Fruit fly (Drosophila melanogaster): ENCODE data around the gene CG34273.

Gene CG34273

dm6 chr3R:14470630-14471029 is 46.2 kb upstream of the CG34273 start (continued):
- TF ChIP-seq CG6272 (GFP tag; IDR thresholded peaks at IDR 0.05) (no peak), grn (GFP tag; optimal IDR thresholded peaks at IDR 0.05) (no peak), h (optimal IDR thresholded peaks at IDR 0.05) (no peak), ci (GFP tag; IDR thresholded peaks at IDR 0.05) (peak; percentile 50; the same call in 2 of the 3 replicates), usp (GFP tag; optimal IDR thresholded peaks at IDR 0.05) (no peak), dysf (GFP tag; IDR thresholded peaks at IDR 0.05) (no peak), CG4854 (GFP tag; optimal IDR thresholded peaks at IDR 0.05) (no peak), B-H1 (GFP tag; IDR thresholded peaks at IDR 0.05) (no peak), ind (GFP tag; optimal IDR thresholded peaks at IDR 0.05) (no peak), cas (GFP tag; IDR thresholded peaks at IDR 0.05) (no peak), onecut (GFP tag; IDR thresholded peaks at IDR 0.05) (no peak), CG13894 (tag; optimal IDR thresholded peaks at IDR 0.05) (no peak), esg (GFP tag; conservative IDR thresholded peaks at IDR 0.05) (0 out of 2 replicates have a peak, but pooled peaks have one; percentile 31), CG12659 (GFP tag; optimal IDR thresholded peaks at IDR 0.05) (no peak), CG10462 (GFP tag; optimal IDR thresholded peaks at IDR 0.05) (no peak), Oaz (GFP tag; IDR thresholded peaks at IDR 0.05) (no peak), psq (GFP tag; optimal IDR thresholded peaks at IDR 0.05) (no peak), CG4617 (GFP tag; optimal IDR thresholded peaks at IDR 0.05; ENCODE audit: borderline replicate concordance) (no peak), CG16779 (GFP tag; IDR thresholded peaks at IDR 0.05) (no peak), pros (GFP tag; optimal IDR thresholded peaks at IDR 0.05) (no peak), Neu2 (GFP tag; optimal IDR thresholded peaks at IDR 0.05; ENCODE audit: borderline replicate concordance) (no peak), bcd (GFP tag; optimal IDR thresholded peaks at IDR 0.05) (no peak), gt (GFP tag; IDR thresholded peaks at IDR 0.05) (no peak), Fer3 (tag; optimal IDR thresholded peaks at IDR 0.05) (no peak), Fer2 (tag; optimal IDR thresholded peaks at IDR 0.05) (no peak), CG14050 (GFP tag; IDR thresholded peaks at IDR 0.05) (0 out of 3 replicates have a peak, but pooled peaks have one; percentile 29), CG11398 (GFP tag; optimal IDR thresholded peaks at IDR 0.05) (no peak), HLH54F (GFP tag; optimal IDR thresholded peaks at IDR 0.05) (no peak), CG3726 (GFP tag; IDR thresholded peaks at IDR 0.05) (no peak), btn (GFP tag; optimal IDR thresholded peaks at IDR 0.05) (no peak), fd102C (GFP tag; optimal IDR thresholded peaks at IDR 0.05) (no peak), corto (GFP tag; optimal IDR thresholded peaks at IDR 0.05) (no peak), CG17328 (GFP tag; IDR thresholded peaks at IDR 0.05) (peak; percentile 68), CG2712 (tag; optimal IDR thresholded peaks at IDR 0.05) (peak; percentile 68), CG8478 (optimal IDR thresholded peaks at IDR 0.05) (no peak), abd-A (tag; optimal IDR thresholded peaks at IDR 0.05) (no peak), Hmx (GFP tag; optimal IDR thresholded peaks at IDR 0.05) (no peak), CG30403 (GFP tag; optimal IDR thresholded peaks at IDR 0.05) (peak; percentile 47), Dad (GFP tag; optimal IDR thresholded peaks at IDR 0.05) (no peak), Nf-YC (tag; optimal IDR thresholded peaks at IDR 0.05) (no peak), BtbVII (GFP tag; optimal IDR thresholded peaks at IDR 0.05) (no peak), cato (GFP tag; optimal IDR thresholded peaks at IDR 0.05; ENCODE audit: borderline replicate concordance) (no peak), Xrp1 (GFP tag; IDR thresholded peaks at IDR 0.05) (peak; percentile 71), Blimp-1 (GFP tag; optimal IDR thresholded peaks at IDR 0.05) (peak; percentile 56), YL-1 (GFP tag; optimal IDR thresholded peaks at IDR 0.05) (no peak), schlank (tag; optimal IDR thresholded peaks at IDR 0.05) (no peak), Hand (GFP tag; optimal IDR thresholded peaks at IDR 0.05) (no peak), Vsx1 (GFP tag; optimal IDR thresholded peaks at IDR 0.05) (peak; percentile 38), CG34224 (GFP tag; IDR thresholded peaks at IDR 0.05; ENCODE audit: partially characterized antibody) (no peak), ERR (GFP tag; optimal IDR thresholded peaks at IDR 0.05) (no peak), Dref (GFP tag; IDR thresholded peaks at IDR 0.05) (no peak), vfl (GFP tag; optimal IDR thresholded peaks at IDR 0.05) (no peak), CG15601 (tag; optimal IDR thresholded peaks at IDR 0.05) (peak; percentile 48)
